Fruit fly (Drosophila melanogaster) whole organism, prepupa: Measurements from ENCODE around the gene CG31776.

Experiments
- CG32006 ChIP-seq: fragments of 200-800 bp; sonication (Bioruptor generic); optimal IDR thresholded peaks from 3 replicates; lab custom pipeline; 2017; ENCODE audit warnings: missing biosample characterization, mild to moderate bottlenecking, missing genetic modification characterization
- Met ChIP-seq: fragments of 200-800 bp; sonication (Bioruptor generic); optimal IDR thresholded peaks from 3 replicates; lab custom pipeline; 2016; ENCODE audit warnings: missing biosample characterization, missing genetic modification characterization

- TF ChIP-seq CG32006 (GFP tag; lab: Kevin White, UChicago) (no peak), Met (GFP tag; lab: Kevin White, UChicago) (no peak)
Observed at dm6 chr2L:3457007-3457406, 13.0 kb upstream of the CG31776 start, which contains the start of the genes Cog3 and Sec5.
